Fruit fly (Drosophila melanogaster): ENCODE measurements around the gene Snx21.

The Snx21 gene

DNA sequence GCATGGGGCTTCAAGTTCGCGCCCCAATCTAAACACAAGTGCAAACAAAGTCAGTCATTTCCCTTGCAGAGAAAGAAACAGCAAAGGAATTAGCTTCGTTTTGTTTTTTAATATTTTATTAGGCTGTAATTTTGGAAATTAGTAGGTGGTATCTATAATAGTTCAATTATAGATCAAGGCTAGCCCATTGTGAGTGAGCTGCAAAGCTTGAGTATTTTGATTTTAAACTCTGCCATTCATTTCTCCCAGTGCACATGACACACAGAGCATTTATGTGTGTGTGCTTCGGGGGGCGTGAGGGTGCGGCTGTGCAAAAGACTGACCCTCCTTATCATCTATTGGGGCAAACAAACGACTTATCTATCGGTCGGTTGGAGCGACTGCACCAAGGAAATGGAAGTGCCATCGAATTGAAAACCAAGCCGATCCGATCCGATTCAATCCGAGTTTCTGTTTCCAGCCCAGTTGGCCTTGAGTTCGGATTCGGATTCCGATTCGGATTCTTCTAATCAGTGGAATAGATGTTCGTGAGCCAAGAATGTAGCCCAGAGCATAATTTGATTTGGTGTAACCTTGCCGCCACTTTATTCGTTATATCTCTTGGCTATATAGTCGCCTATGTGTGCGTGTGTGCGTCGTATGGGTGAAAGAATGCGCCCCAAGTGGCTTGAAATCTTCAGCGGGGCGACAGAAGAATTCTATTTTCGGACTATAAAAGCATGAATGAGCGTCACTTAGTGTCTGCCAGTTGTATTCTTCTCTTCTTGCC, 33.9 kb downstream of the Snx21 start:
- TF ChIP-seq CG10348 (GFP tag; IDR thresholded peaks at IDR 0.05) (no peak), CG32121 (GFP tag; IDR thresholded peaks at IDR 0.05) (peak; percentile 50; the same call in 1 of the 2 replicates), CG4496 (GFP tag; IDR thresholded peaks at IDR 0.05) (peak; percentile 68; the same call in 2 of the 3 replicates), CG8159 (tag; optimal IDR thresholded peaks at IDR 0.05) (no peak), gl (tag; optimal IDR thresholded peaks at IDR 0.05) (no peak), CG17806 (tag; optimal IDR thresholded peaks at IDR 0.05) (peak; percentile 13), CG15710 (tag; optimal IDR thresholded peaks at IDR 0.05) (no peak), CG13204 (GFP tag; optimal IDR thresholded peaks at IDR 0.05) (no peak), CG9948 (tag; optimal IDR thresholded peaks at IDR 0.05) (no peak), fd96Ca (GFP tag; IDR thresholded peaks at IDR 0.05) (peak; percentile 73; the same call in 2 of the 3 replicates), Pif1A (GFP tag; optimal IDR thresholded peaks at IDR 0.05) (peak; percentile 22), D1 (tag; optimal IDR thresholded peaks at IDR 0.05) (no peak), CG8301 (tag; optimal IDR thresholded peaks at IDR 0.05) (peak; percentile 55), Snoo (tag; optimal IDR thresholded peaks at IDR 0.05) (no peak), Ets98B (GFP tag; IDR thresholded peaks at IDR 0.05) (peak; percentile 77), EcR (GFP tag; optimal IDR thresholded peaks at IDR 0.05) (no peak), CG14655 (GFP tag; optimal IDR thresholded peaks at IDR 0.05) (peak; percentile 58), rn (GFP tag; IDR thresholded peaks at IDR 0.05) (no peak), CG12605 (GFP tag; IDR thresholded peaks at IDR 0.05) (0 out of 2 replicates have a peak, but pooled peaks have one; percentile 9), Pif1B (GFP tag; optimal IDR thresholded peaks at IDR 0.05) (no peak), CG34367 (tag; optimal IDR thresholded peaks at IDR 0.05) (no peak)

DNA sequence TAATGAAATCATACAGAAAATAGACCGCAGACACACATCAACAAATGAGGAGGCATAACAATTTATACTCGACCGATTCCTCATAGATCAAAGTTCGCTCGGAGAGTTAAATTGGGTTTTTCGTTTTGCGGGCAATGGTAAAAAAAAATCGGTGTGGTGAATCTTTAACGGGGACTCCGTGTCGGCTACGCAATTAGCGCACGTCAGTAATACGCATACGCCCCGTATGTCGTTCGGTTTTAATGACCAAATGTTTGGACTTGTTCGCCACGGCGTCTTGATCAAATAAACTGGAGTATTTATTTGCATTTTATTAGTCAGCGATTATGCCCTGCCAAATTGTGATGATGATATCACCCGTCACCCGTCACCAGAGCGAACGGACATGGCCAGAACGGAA, 34.7 kb downstream of the Snx21 start:
- no peak for TF ChIP-seq CG34367 (tag; optimal IDR thresholded peaks at IDR 0.05)
- no peak for TF ChIP-seq Snoo (tag; optimal IDR thresholded peaks at IDR 0.05)
- TF ChIP-seq fd96Ca (GFP tag; IDR thresholded peaks at IDR 0.05), result no peak
- TF ChIP-seq EcR (GFP tag; optimal IDR thresholded peaks at IDR 0.05), result no peak
- no peak for TF ChIP-seq gl (tag; optimal IDR thresholded peaks at IDR 0.05)
- no peak for TF ChIP-seq CG17806 (tag; optimal IDR thresholded peaks at IDR 0.05)
- TF ChIP-seq CG10348 (GFP tag; IDR thresholded peaks at IDR 0.05), result no peak
- no peak for TF ChIP-seq Ets98B (GFP tag; IDR thresholded peaks at IDR 0.05)
- TF ChIP-seq CG9948 (tag; optimal IDR thresholded peaks at IDR 0.05), result no peak
- TF ChIP-seq Pif1A (GFP tag; optimal IDR thresholded peaks at IDR 0.05), result no peak
- TF ChIP-seq D1 (tag; optimal IDR thresholded peaks at IDR 0.05), result no peak
- no peak for TF ChIP-seq CG32121 (GFP tag; IDR thresholded peaks at IDR 0.05)
- no peak for TF ChIP-seq CG12605 (GFP tag; IDR thresholded peaks at IDR 0.05)
- no peak for TF ChIP-seq CG4496 (GFP tag; IDR thresholded peaks at IDR 0.05)
- TF ChIP-seq rn (GFP tag; IDR thresholded peaks at IDR 0.05), result no peak
- TF ChIP-seq CG14655 (GFP tag; optimal IDR thresholded peaks at IDR 0.05), result no peak
- no peak for TF ChIP-seq Pif1B (GFP tag; optimal IDR thresholded peaks at IDR 0.05)

DNA sequence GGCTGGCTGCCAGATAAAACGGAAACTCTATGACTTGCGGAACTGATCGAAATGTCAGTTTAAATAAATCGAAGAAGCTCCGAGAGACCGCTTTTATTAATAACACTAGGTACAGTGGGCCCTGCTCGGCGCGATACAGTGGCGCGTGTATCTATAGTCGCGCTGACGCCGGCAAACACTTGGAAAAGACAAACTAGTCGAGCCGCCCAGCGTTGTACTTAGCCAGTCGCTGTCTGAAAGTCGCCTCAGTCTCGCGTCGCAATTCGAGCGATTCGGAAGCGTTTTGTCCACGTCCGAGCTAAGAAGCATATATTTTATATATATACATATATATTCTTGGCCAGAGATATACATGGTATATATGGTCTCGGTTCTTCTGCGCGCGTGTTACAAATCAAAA, 35.6 kb downstream of the Snx21 start:
- no peak for TF ChIP-seq CG15710 (tag; optimal IDR thresholded peaks at IDR 0.05)
- TF ChIP-seq rn (GFP tag; IDR thresholded peaks at IDR 0.05), result no peak
- peak; percentile 58 for TF ChIP-seq CG14655 (GFP tag; optimal IDR thresholded peaks at IDR 0.05)
- TF ChIP-seq D1 (tag; optimal IDR thresholded peaks at IDR 0.05), result no peak
- no peak for TF ChIP-seq CG13204 (GFP tag; optimal IDR thresholded peaks at IDR 0.05)
- peak; percentile 63 for TF ChIP-seq CG4496 (GFP tag; IDR thresholded peaks at IDR 0.05)
- no peak for TF ChIP-seq CG34367 (tag; optimal IDR thresholded peaks at IDR 0.05)
- TF ChIP-seq CG8301 (tag; optimal IDR thresholded peaks at IDR 0.05), result peak; percentile 8
- TF ChIP-seq Pif1A (GFP tag; optimal IDR thresholded peaks at IDR 0.05), result peak; percentile 15
- peak; percentile 57 for TF ChIP-seq CG32121 (GFP tag; IDR thresholded peaks at IDR 0.05)
- peak; percentile 37; the same call in 1 of the 3 replicates for TF ChIP-seq fd96Ca (GFP tag; IDR thresholded peaks at IDR 0.05)
- no peak for TF ChIP-seq CG9948 (tag; optimal IDR thresholded peaks at IDR 0.05)
- TF ChIP-seq Pif1B (GFP tag; optimal IDR thresholded peaks at IDR 0.05), result peak; percentile 5
- no peak for TF ChIP-seq CG10348 (GFP tag; IDR thresholded peaks at IDR 0.05)
- TF ChIP-seq Ets98B (GFP tag; IDR thresholded peaks at IDR 0.05), result peak; percentile 71
- peak; percentile 4 for TF ChIP-seq CG17806 (tag; optimal IDR thresholded peaks at IDR 0.05)

DNA sequence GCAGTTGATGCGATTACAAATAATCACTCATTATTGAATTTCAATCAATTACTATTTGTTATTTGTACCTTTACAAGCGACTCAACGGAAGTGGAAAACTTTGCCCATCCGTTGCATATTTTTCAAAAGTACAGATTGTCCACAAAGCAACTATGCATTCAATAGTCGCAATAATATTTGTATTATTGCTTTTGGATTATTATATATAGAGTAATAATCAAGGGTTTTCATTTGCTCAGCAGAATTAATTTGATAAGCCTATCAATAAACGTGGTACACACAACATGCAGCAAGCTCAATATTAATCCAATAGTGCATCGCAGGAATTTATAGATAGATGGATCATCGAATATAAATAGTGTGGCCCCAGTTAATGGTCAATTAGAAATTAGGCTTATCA, 36.9 kb downstream of the Snx21 start:
- TF ChIP-seq CG8301 (tag; optimal IDR thresholded peaks at IDR 0.05) (peak; percentile 3), CG4496 (GFP tag; IDR thresholded peaks at IDR 0.05) (0 out of 3 replicates have a peak, but pooled peaks have one; percentile 30), fd96Ca (GFP tag; IDR thresholded peaks at IDR 0.05) (no peak), CG14655 (GFP tag; optimal IDR thresholded peaks at IDR 0.05) (peak; percentile 12)

DNA sequence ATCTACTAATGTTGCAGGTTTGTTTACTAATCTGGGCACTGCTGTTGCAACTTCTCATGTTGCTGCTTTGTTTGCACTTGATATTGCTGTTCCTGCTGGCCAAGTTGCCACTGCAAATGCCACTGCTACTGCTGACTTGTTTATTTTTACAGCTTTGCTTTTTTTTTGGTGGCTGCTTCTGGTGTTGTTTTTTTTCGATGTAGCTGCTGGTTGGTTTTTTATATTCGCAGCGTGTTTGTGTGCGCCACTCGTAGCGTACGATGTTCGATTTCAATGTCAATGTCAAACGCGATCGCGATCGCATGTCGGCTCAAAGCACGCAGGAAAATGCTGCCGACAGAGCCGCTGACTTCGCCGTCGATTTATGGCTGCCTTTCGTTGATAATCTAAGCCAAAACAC, 37.7 kb downstream of the Snx21 start:
- TF ChIP-seq CG8301 (tag; optimal IDR thresholded peaks at IDR 0.05) (no peak), Pif1B (GFP tag; optimal IDR thresholded peaks at IDR 0.05) (no peak), CG17806 (tag; optimal IDR thresholded peaks at IDR 0.05) (no peak), CG13204 (GFP tag; optimal IDR thresholded peaks at IDR 0.05) (peak; percentile 27), Snoo (tag; optimal IDR thresholded peaks at IDR 0.05) (no peak), CG9948 (tag; optimal IDR thresholded peaks at IDR 0.05) (no peak), CG12605 (GFP tag; IDR thresholded peaks at IDR 0.05) (peak; percentile 43; the same call in 1 of the 2 replicates), CG15710 (tag; optimal IDR thresholded peaks at IDR 0.05) (peak; percentile 8)

DNA sequence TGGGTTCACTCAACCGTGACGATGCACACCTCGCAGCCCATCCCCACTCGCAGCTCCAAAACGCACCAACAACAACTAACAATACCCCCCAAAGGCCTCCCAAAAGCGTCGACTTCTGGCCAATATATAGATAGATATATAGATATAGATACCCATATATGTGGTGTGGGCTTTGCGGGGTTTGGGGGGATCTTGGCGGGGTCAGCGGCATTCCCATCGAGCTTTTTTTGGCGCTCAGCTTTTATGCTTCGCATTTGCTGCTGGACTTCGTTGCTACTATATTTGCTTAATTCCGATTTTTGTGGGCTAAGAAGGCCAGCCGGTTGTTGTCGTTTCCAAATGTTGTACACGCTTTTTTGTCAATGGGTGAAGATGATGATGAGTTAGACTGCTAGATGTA, 38.1 kb downstream of the Snx21 start:
- TF ChIP-seq Snoo (tag; optimal IDR thresholded peaks at IDR 0.05), result no peak

Measured in whole organism, pupa.